Worm (Caenorhabditis elegans) whole organism, young adult: ENCODE measurements around the gene fbxa-136.

ENCODE experiments used
- F52B5.7 ChIP-seq: sonication (generic microtip); optimal IDR thresholded peaks from 2 replicates; lab custom pipeline; 2016; ENCODE audit warnings: mild to moderate bottlenecking, missing genetic modification characterization, missing compliant biosample characterization
- F55B11.4 ChIP-seq: sonication (generic microtip); optimal IDR thresholded peaks from 2 replicates; lab custom pipeline; 2016; ENCODE audit warnings: missing compliant biosample characterization, missing genetic modification characterization, borderline replicate concordance; ENCODE audit not compliant: insufficient read depth
- ama-1 ChIP-seq, 3 experiments: fragments of 150-350 bp in 1 of 3; sonication (generic microtip) in 2 of 3; optimal IDR thresholded peaks; 2 replicates each; lab custom pipeline; 2014 to 2018; ENCODE audit warnings: missing biosample characterization in 2 of 3, missing genetic modification characterization in 2 of 3, missing genetic modification reagents in 2 of 3
- athp-1 ChIP-seq: sonication (generic microtip); optimal IDR thresholded peaks from 2 replicates; lab custom pipeline; 2017; ENCODE audit warnings: mild to moderate bottlenecking, missing genetic modification characterization, missing compliant biosample characterization
- cebp-1 ChIP-seq, 2 experiments: fragments of 200-800 bp in 1 of 2; sonication (Bioruptor generic) in 1 of 2; sonication (generic microtip) in 1 of 2; IDR thresholded peaks in 1 of 2; optimal IDR thresholded peaks in 1 of 2; 2 replicates each; pipeline versions ENCODE4 v1.3.6 to Lab custom; 2017 to 2022; ENCODE audit warnings: missing compliant biosample characterization in 2 of 2, missing genetic modification characterization in 2 of 2, mild to moderate bottlenecking in 1 of 2, missing genetic modification reagents in 1 of 2, moderate library complexity in 1 of 2
- ceh-100 ChIP-seq: fragments of 200-800 bp; sonication (Bioruptor generic); IDR thresholded peaks from 2 replicates; pipeline ENCODE4 v1.3.6; 2022; ENCODE audit warnings: missing genetic modification reagents, missing genetic modification characterization, missing compliant biosample characterization
- ceh-58 ChIP-seq: fragments of 200-800 bp; sonication (Bioruptor generic); IDR thresholded peaks from 2 replicates; pipeline ENCODE4 v1.3.6; 2022; ENCODE audit warnings: missing genetic modification characterization, missing compliant biosample characterization
- ets-4 ChIP-seq: fragments of 200-800 bp; sonication (Bioruptor generic); optimal IDR thresholded peaks from 2 replicates; lab custom pipeline; 2018; ENCODE audit warnings: mild to moderate bottlenecking, missing genetic modification characterization, missing compliant biosample characterization
- lsl-1 ChIP-seq: fragments of 200-800 bp; sonication (Bioruptor generic); optimal IDR thresholded peaks from 2 replicates; lab custom pipeline; 2018; ENCODE audit warnings: mild to moderate bottlenecking, missing genetic modification characterization, moderate library complexity, missing compliant biosample characterization
- nhr-120 ChIP-seq: fragments of 200-800 bp; sonication (Bioruptor generic); IDR thresholded peaks from 2 replicates; pipeline ENCODE4 v1.3.6; 2022; ENCODE audit warnings: missing genetic modification characterization, missing compliant biosample characterization
- pha-4 ChIP-seq: fragments of 150-350 bp; sonication (generic microtip); optimal IDR thresholded peaks from 2 replicates; lab custom pipeline; 2014; ENCODE audit warnings: missing biosample characterization, missing genetic modification reagents, missing genetic modification characterization
- snpc-3.4 ChIP-seq: sonication (generic microtip); optimal IDR thresholded peaks from 2 replicates; lab custom pipeline; 2017; ENCODE audit warnings: missing genetic modification characterization, mild to moderate bottlenecking, missing compliant biosample characterization, antibody characterized with exemption, moderate library complexity, missing genotype, missing genetic modification reagents
- xnd-1 ChIP-seq: sonication (generic microtip); optimal IDR thresholded peaks from 2 replicates; lab custom pipeline; 2016; ENCODE audit warnings: missing genotype, missing genetic modification reagents, missing genetic modification characterization, missing compliant biosample characterization

DNA sequence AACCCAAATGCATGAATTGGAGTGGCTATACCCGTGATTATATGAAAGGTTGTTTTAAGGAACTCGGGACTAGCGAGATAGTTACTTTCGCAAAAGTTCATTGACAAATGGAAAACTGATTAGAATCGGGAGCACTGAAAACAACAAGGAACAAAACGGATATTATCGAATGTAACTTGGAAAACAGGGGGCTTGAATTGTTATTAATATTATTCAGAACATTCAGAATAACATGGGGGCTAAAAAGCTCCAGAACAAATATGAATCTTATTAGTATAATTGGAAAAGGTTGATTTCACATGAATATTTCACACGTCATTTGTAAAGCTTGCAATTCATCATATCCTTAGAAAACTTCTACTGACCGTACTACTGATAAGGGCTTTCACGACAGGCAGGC is 49.3 kb upstream of the fbxa-136 start, which contains the start of gene srh-235:
- TF ChIP-seq F55B11.4 (tag; lab: Kevin White, UChicago) = no peak
- TF ChIP-seq ceh-100 = no peak
- TF ChIP-seq snpc-3.4 (tag; lab: Kevin White, UChicago) = no peak
- TF ChIP-seq pha-4 (tag; lab: Kevin White, UChicago) = no peak
- no peak for TF ChIP-seq cebp-1 (GFP tag; IDR thresholded peaks at IDR 0.05; lab: Robert Waterston, UW)
- TF ChIP-seq cebp-1 (tag; optimal IDR thresholded peaks at IDR 0.05; lab: Kevin White, UChicago) = no peak
- no peak for TF ChIP-seq ama-1 (optimal IDR thresholded peaks at IDR 0.05; lab: Kevin White, UChicago)
- TF ChIP-seq ama-1 (GFP tag; optimal IDR thresholded peaks at IDR 0.05; lab: Kevin White, UChicago) = no peak
- TF ChIP-seq nhr-120 (GFP tag; lab: Robert Waterston, UW) = no peak
- no peak for TF ChIP-seq ets-4 (GFP tag; lab: Kevin White, UChicago)
- TF ChIP-seq F52B5.7 = no peak
- no peak for TF ChIP-seq xnd-1 (tag; lab: Kevin White, UChicago)
- no peak for TF ChIP-seq athp-1 (tag; lab: Kevin White, UChicago)
- TF ChIP-seq lsl-1 = no peak
- no peak for TF ChIP-seq ceh-58 (GFP tag; lab: Robert Waterston, UW)
